Fruit fly (Drosophila melanogaster) whole organism, embryonic: ENCODE measurements around the gene Nazo.
A peak's percentile ranks its signal among the peaks of the same experiment; 100 is the strongest.

Source experiments
- Aef1 ChIP-seq: fragments of 200-800 bp; sonication (Bioruptor generic); IDR thresholded peaks from 3 replicates; pipeline ENCODE4 v1.3.6; 2022; ENCODE audit warnings: missing biosample characterization, missing genetic modification characterization
- Asciz ChIP-seq: fragments of 200-800 bp; sonication (Bioruptor generic); optimal IDR thresholded peaks from 2 replicates; lab custom pipeline; 2017; ENCODE audit warnings: missing biosample characterization, mild to moderate bottlenecking, missing genetic modification characterization, missing genetic modification reagents
- Bgb ChIP-seq: fragments of 200-800 bp; sonication (Bioruptor generic); IDR thresholded peaks from 2 replicates; pipeline ENCODE4 v1.3.6; 2022; ENCODE audit warnings: missing biosample characterization, missing genetic modification characterization; ENCODE audit not compliant: partially characterized antibody
- CG11504 ChIP-seq: fragments of 200-800 bp; sonication (Bioruptor generic); optimal IDR thresholded peaks from 3 replicates; lab custom pipeline; 2019; ENCODE audit warnings: missing biosample characterization, mild to moderate bottlenecking, missing genetic modification characterization, moderate library complexity
- CG11560 ChIP-seq: fragments of 200-800 bp; sonication (Bioruptor generic); IDR thresholded peaks from 3 replicates; pipeline ENCODE4 v1.3.6; 2022; ENCODE audit warnings: missing biosample characterization, missing genetic modification characterization
- CG13894 ChIP-seq: fragments of 200-800 bp; sonication (Bioruptor generic); optimal IDR thresholded peaks from 3 replicates; lab custom pipeline; 2018; ENCODE audit warnings: missing biosample characterization, mild to moderate bottlenecking, missing genetic modification characterization, moderate library complexity
- CG14014 ChIP-seq: fragments of 200-800 bp; sonication (Bioruptor generic); IDR thresholded peaks from 2 replicates; pipeline ENCODE4 v1.3.6; 2022; ENCODE audit warnings: missing biosample characterization, missing genetic modification characterization
- CG16779 ChIP-seq: fragments of 200-800 bp; sonication (Bioruptor generic); IDR thresholded peaks from 2 replicates; pipeline ENCODE4 v1.3.6; 2022; ENCODE audit warnings: missing biosample characterization, missing genetic modification characterization
- CG18011 ChIP-seq: fragments of 200-800 bp; sonication (Bioruptor generic); optimal IDR thresholded peaks from 2 replicates; lab custom pipeline; 2017; ENCODE audit warnings: missing biosample characterization, missing genetic modification characterization, mild to moderate bottlenecking, moderate library complexity, missing genotype
- CG2116 ChIP-seq: fragments of 200-800 bp; sonication (Bioruptor generic); optimal IDR thresholded peaks from 3 replicates; lab custom pipeline; 2018; ENCODE audit warnings: missing biosample characterization, mild to moderate bottlenecking, missing genetic modification characterization
- CG2120 ChIP-seq: fragments of 200-800 bp; sonication (Bioruptor generic); optimal IDR thresholded peaks from 3 replicates; lab custom pipeline; 2016; ENCODE audit warnings: missing biosample characterization, missing genetic modification characterization
- CG2889 ChIP-seq: fragments of 200-800 bp; sonication (Bioruptor generic); IDR thresholded peaks from 3 replicates; pipeline ENCODE4 v1.3.6; 2022; ENCODE audit warnings: missing biosample characterization, missing genetic modification characterization
- CG30020 ChIP-seq: fragments of 200-800 bp; optimal IDR thresholded peaks from 2 replicates; lab custom pipeline; 2019; ENCODE audit warnings: missing biosample characterization, mild to moderate bottlenecking, missing genetic modification characterization, moderate library complexity
- CG31224 ChIP-seq: fragments of 200-800 bp; sonication (Bioruptor generic); IDR thresholded peaks from 2 replicates; pipeline ENCODE4 v1.3.6; 2022; ENCODE audit warnings: missing biosample characterization, missing genetic modification characterization
- CG34224 ChIP-seq: fragments of 200-800 bp; sonication (Bioruptor generic); IDR thresholded peaks from 3 replicates; pipeline ENCODE4 v1.3.6; 2022; ENCODE audit warnings: missing biosample characterization, missing genetic modification characterization; ENCODE audit not compliant: partially characterized antibody
- CG34422 ChIP-seq: fragments of 200-800 bp; sonication (Bioruptor generic); IDR thresholded peaks from 3 replicates; pipeline ENCODE4 v1.3.6; 2022; ENCODE audit warnings: missing biosample characterization, missing genetic modification characterization
- CG4617 ChIP-seq: fragments of 200-800 bp; sonication (Bioruptor generic); optimal IDR thresholded peaks from 3 replicates; lab custom pipeline; 2016; ENCODE audit warnings: missing biosample characterization, missing genetic modification characterization, borderline replicate concordance
- CG7357 ChIP-seq: fragments of 200-800 bp; sonication (Bioruptor generic); IDR thresholded peaks from 3 replicates; pipeline ENCODE4 v1.3.6; 2022; ENCODE audit warnings: missing biosample characterization, missing genetic modification characterization
- CG7928 ChIP-seq: fragments of 200-800 bp; sonication (Bioruptor generic); optimal IDR thresholded peaks from 2 replicates; lab custom pipeline; 2017; ENCODE audit warnings: missing biosample characterization, mild to moderate bottlenecking, missing genetic modification characterization
- CG9797 ChIP-seq: fragments of 200-800 bp; sonication (Bioruptor generic); optimal IDR thresholded peaks from 3 replicates; lab custom pipeline; 2018; ENCODE audit warnings: missing biosample characterization, mild to moderate bottlenecking, missing genetic modification characterization
- CHES-1-like ChIP-seq: fragments of 200-800 bp; sonication (Bioruptor generic); optimal IDR thresholded peaks from 2 replicates; lab custom pipeline; 2016; ENCODE audit warnings: missing biosample characterization, missing genetic modification characterization
- Dad ChIP-seq: fragments of 200-800 bp; sonication (Bioruptor generic); optimal IDR thresholded peaks from 3 replicates; lab custom pipeline; 2016; ENCODE audit warnings: missing biosample characterization, missing genetic modification characterization
- Dll ChIP-seq: fragments of 200-800 bp; sonication (Bioruptor generic); IDR thresholded peaks from 4 replicates; pipeline ENCODE4 v1.3.6; 2022; ENCODE audit warnings: missing biosample characterization, missing genetic modification characterization; ENCODE audit not compliant: partially characterized antibody
- Dp ChIP-seq: fragments of 200-800 bp; sonication (Bioruptor generic); optimal IDR thresholded peaks from 2 replicates; lab custom pipeline; 2018; ENCODE audit warnings: missing biosample characterization, mild to moderate bottlenecking, missing genetic modification characterization, moderate library complexity
- Ets65A ChIP-seq: fragments of 200-800 bp; sonication (Bioruptor generic); peaks from one replicate; lab custom pipeline; 2016; ENCODE audit warnings: missing biosample characterization, missing genetic modification characterization
- H15 ChIP-seq: fragments of 200-800 bp; sonication (Bioruptor generic); IDR thresholded peaks from 3 replicates; pipeline ENCODE4 v1.3.6; 2022; ENCODE audit warnings: missing biosample characterization, missing genetic modification characterization
- HmgD ChIP-seq: fragments of 200-800 bp; sonication (Bioruptor generic); optimal IDR thresholded peaks from 3 replicates; lab custom pipeline; 2016; ENCODE audit warnings: missing biosample characterization, missing genetic modification characterization
- HmgZ ChIP-seq: fragments of 200-800 bp; sonication (Bioruptor generic); optimal IDR thresholded peaks from 2 replicates; lab custom pipeline; 2018; ENCODE audit warnings: missing biosample characterization, mild to moderate bottlenecking, missing genetic modification characterization
- Hr51 ChIP-seq, 2 experiments: fragments of 200-800 bp; sonication (Bioruptor generic); optimal IDR thresholded peaks; 2 replicates in 1 of 2; 3 replicates in 1 of 2; lab custom pipeline; 2016 to 2018; ENCODE audit warnings: missing biosample characterization in 2 of 2, missing genetic modification characterization in 2 of 2, mild to moderate bottlenecking in 1 of 2, moderate library complexity in 1 of 2
- Kr ChIP-seq: fragments of 200-800 bp; sonication (Bioruptor generic); optimal IDR thresholded peaks from 2 replicates; lab custom pipeline; 2017; ENCODE audit warnings: missing biosample characterization, mild to moderate bottlenecking, missing genetic modification characterization
- Med ChIP-seq: fragments of 200-800 bp; sonication (Bioruptor generic); peaks from one replicate; lab custom pipeline; 2016; ENCODE audit warnings: missing biosample characterization, missing genetic modification characterization, mild to moderate bottlenecking, inconsistent platforms, moderate library complexity
- Meics ChIP-seq: fragments of 200-800 bp; sonication (Bioruptor generic); optimal IDR thresholded peaks from 2 replicates; lab custom pipeline; 2017; ENCODE audit warnings: missing biosample characterization, mild to moderate bottlenecking, missing genetic modification characterization
- Opbp ChIP-seq: fragments of 200-800 bp; sonication (Bioruptor generic); IDR thresholded peaks from 3 replicates; pipeline ENCODE4 v1.3.6; 2022; ENCODE audit warnings: missing biosample characterization, missing genetic modification characterization; ENCODE audit not compliant: partially characterized antibody
- Scr ChIP-seq: fragments of 200-800 bp; sonication (Bioruptor generic); IDR thresholded peaks from 2 replicates; pipeline ENCODE4 v1.3.6; 2022; ENCODE audit warnings: missing biosample characterization, missing genetic modification characterization; ENCODE audit not compliant: partially characterized antibody
- cad ChIP-seq: fragments of >200 bp; optimal IDR thresholded peaks from 2 replicates; lab custom pipeline; 2017; ENCODE audit warnings: missing biosample characterization, missing genetic modification characterization
- corto ChIP-seq: fragments of 200-800 bp; sonication (Bioruptor generic); optimal IDR thresholded peaks from 2 replicates; lab custom pipeline; 2016; ENCODE audit warnings: missing biosample characterization, mild to moderate bottlenecking, missing genetic modification characterization, moderate library complexity
- crp ChIP-seq, 2 experiments: fragments of 200-800 bp; sonication (Bioruptor generic); optimal IDR thresholded peaks; 2 replicates in 1 of 2; 3 replicates in 1 of 2; lab custom pipeline; 2017; ENCODE audit warnings: missing biosample characterization in 2 of 2, missing genetic modification characterization in 2 of 2, mild to moderate bottlenecking in 1 of 2, moderate library complexity in 1 of 2
- da ChIP-seq: fragments of 200-800 bp; sonication (Bioruptor generic); optimal IDR thresholded peaks from 2 replicates; lab custom pipeline; 2016; ENCODE audit warnings: missing biosample characterization, missing genetic modification characterization
- gcm2 ChIP-seq: fragments of 200-800 bp; sonication (Bioruptor generic); optimal IDR thresholded peaks from 2 replicates; lab custom pipeline; 2016; ENCODE audit warnings: missing biosample characterization, missing genetic modification characterization
- grau ChIP-seq: fragments of 200-800 bp; optimal IDR thresholded peaks from 3 replicates; lab custom pipeline; 2019; ENCODE audit warnings: missing biosample characterization, mild to moderate bottlenecking, missing genetic modification characterization, moderate library complexity
- grn ChIP-seq: fragments of 200-800 bp; sonication (Bioruptor generic); optimal IDR thresholded peaks from 3 replicates; lab custom pipeline; 2017; ENCODE audit warnings: missing biosample characterization, missing genetic modification characterization
- lov ChIP-seq, 2 experiments: fragments of 200-800 bp in 1 of 2; fragments of >200 bp in 1 of 2; sonication (Bioruptor generic) in 1 of 2; IDR thresholded peaks in 1 of 2; optimal IDR thresholded peaks in 1 of 2; 2 replicates in 1 of 2; 3 replicates in 1 of 2; pipeline versions ENCODE4 v1.3.6 to Lab custom; 2017 to 2022; ENCODE audit warnings: missing biosample characterization in 1 of 2, missing genetic modification characterization in 1 of 2
- mld ChIP-seq: fragments of 200-800 bp; sonication (Bioruptor generic); IDR thresholded peaks from 3 replicates; pipeline ENCODE4 v1.3.6; 2022; ENCODE audit warnings: missing biosample characterization, missing genetic modification characterization; ENCODE audit not compliant: partially characterized antibody
- pb ChIP-seq: fragments of 200-800 bp; sonication (Bioruptor generic); optimal IDR thresholded peaks from 3 replicates; lab custom pipeline; 2016; ENCODE audit warnings: missing biosample characterization, missing genetic modification characterization
- phol ChIP-seq: fragments of 200-800 bp; sonication (Bioruptor generic); optimal IDR thresholded peaks from 3 replicates; lab custom pipeline; 2018; ENCODE audit warnings: missing biosample characterization, mild to moderate bottlenecking, missing genetic modification characterization, moderate library complexity
- trem ChIP-seq: fragments of 200-800 bp; optimal IDR thresholded peaks from 3 replicates; lab custom pipeline; 2019; ENCODE audit warnings: missing biosample characterization, mild to moderate bottlenecking, missing genetic modification characterization, moderate library complexity

Gene Nazo

dm6 chr3R:8264302-8265080 is 23.2 kb upstream of the Nazo start, which contains the start of the genes RPA1 and Mcm2 (continued):
- peak; percentile 79; the same call in 2 of the 3 replicates for TF ChIP-seq H15 (GFP tag; lab: Robert Waterston, UW)
- no peak for TF ChIP-seq Dad (GFP tag; lab: Kevin White, UChicago)
- peak; percentile 85 for TF ChIP-seq CG2120 (GFP tag; lab: Kevin White, UChicago)
- peak; percentile 53; the same call in 1 of the 3 replicates for TF ChIP-seq CG11560 (tag; lab: Robert Waterston, UW)
- TF ChIP-seq CG14014 (GFP tag; lab: Robert Waterston, UW), result peak; percentile 76
- peak; percentile 88 for TF ChIP-seq Med (GFP tag; lab: Kevin White, UChicago)
- peak; percentile 65 for TF ChIP-seq CG31224 (GFP tag; lab: Robert Waterston, UW)
- TF ChIP-seq Kr (GFP tag; lab: Kevin White, UChicago), result no peak
- peak; percentile 66; the same call in 2 of the 3 replicates for TF ChIP-seq CG7357 (GFP tag; lab: Robert Waterston, UW)
- TF ChIP-seq Meics (GFP tag; lab: Kevin White, UChicago), result peak; percentile 74
- TF ChIP-seq trem (tag; lab: Kevin White, UChicago), result peak; percentile 49
- 0 out of 2 replicates have a peak, but pooled peaks have one; percentile 24 for TF ChIP-seq CG16779 (GFP tag; lab: Robert Waterston, UW)
- TF ChIP-seq mld (GFP tag; lab: Robert Waterston, UW), result no peak
- TF ChIP-seq CG18011 (GFP tag; lab: Kevin White, UChicago), result peak; percentile 35
- TF ChIP-seq lov (optimal IDR thresholded peaks at IDR 0.05; lab: Kevin White, UChicago), result no peak
- no peak for TF ChIP-seq lov (GFP tag; IDR thresholded peaks at IDR 0.05; lab: Robert Waterston, UW)
- no peak for TF ChIP-seq pb
- no peak for TF ChIP-seq grn (GFP tag; lab: Kevin White, UChicago)
- TF ChIP-seq Bgb (GFP tag; lab: Robert Waterston, UW), result peak; percentile 36; the same call in 1 of the 2 replicates
- TF ChIP-seq CG2889 (GFP tag; lab: Robert Waterston, UW), result peak; percentile 73; the same call in 2 of the 3 replicates
- peak in 1 of 2 experiments; percentile 42 for TF ChIP-seq crp (GFP tag; optimal IDR thresholded peaks at IDR 0.05; lab: Kevin White, UChicago)
- TF ChIP-seq grau (tag; lab: Kevin White, UChicago), result peak; percentile 98
- TF ChIP-seq Ets65A (GFP tag; lab: Kevin White, UChicago), result peak; percentile 97
- TF ChIP-seq Scr, result peak; percentile 15; the same call in 1 of the 2 replicates
- TF ChIP-seq CG13894 (tag; lab: Kevin White, UChicago), result peak; percentile 44
- no peak for TF ChIP-seq corto
- peak; percentile 70 for TF ChIP-seq CG30020 (tag; lab: Kevin White, UChicago)
- no peak for TF ChIP-seq CG34224 (GFP tag; lab: Robert Waterston, UW)
- TF ChIP-seq Hr51 (GFP tag; optimal IDR thresholded peaks at IDR 0.05; lab: Kevin White, UChicago), result peak in 1 of 2 experiments; percentile 60
- TF ChIP-seq CG4617, result peak; percentile 41
- no peak for TF ChIP-seq Asciz (GFP tag; lab: Kevin White, UChicago)
- TF ChIP-seq cad (GFP tag; lab: Kevin White, UChicago), result no peak
- TF ChIP-seq, all 482 proteins: peak for 323

- TF ChIP-seq gcm2 (GFP tag; lab: Kevin White, UChicago), result no peak
- TF ChIP-seq Aef1 (GFP tag; lab: Robert Waterston, UW), result no peak
- TF ChIP-seq CG2116 (GFP tag; lab: Kevin White, UChicago), result peak; percentile 87
- peak; percentile 73 for TF ChIP-seq HmgZ (tag; lab: Kevin White, UChicago)
- TF ChIP-seq Hr51 (GFP tag; optimal IDR thresholded peaks at IDR 0.05; lab: Kevin White, UChicago), result no peak
- TF ChIP-seq CHES-1-like (GFP tag; lab: Kevin White, UChicago), result peak; percentile 36
- peak; percentile 74 for TF ChIP-seq Opbp (GFP tag; lab: Robert Waterston, UW)
- TF ChIP-seq Dll, result peak; percentile 70
- TF ChIP-seq CG11504 (tag; lab: Kevin White, UChicago), result no peak
- TF ChIP-seq Dp (GFP tag; lab: Kevin White, UChicago), result peak; percentile 100
- TF ChIP-seq phol (tag; lab: Kevin White, UChicago), result peak; percentile 66
- TF ChIP-seq CG34422, result peak; percentile 20; the same call in 1 of the 3 replicates
- TF ChIP-seq crp (GFP tag; optimal IDR thresholded peaks at IDR 0.05; lab: Kevin White, UChicago), result peak in 1 of 2 experiments; percentile 77
- no peak; the same call in 2 of the 3 replicates for TF ChIP-seq CG11560 (tag; lab: Robert Waterston, UW)
- TF ChIP-seq CG7928 (GFP tag; lab: Kevin White, UChicago), result peak; percentile 13
- peak; percentile 97 for TF ChIP-seq CG9797 (GFP tag; lab: Kevin White, UChicago)
- peak; percentile 10 for TF ChIP-seq da
- TF ChIP-seq HmgD (GFP tag; lab: Kevin White, UChicago), result peak; percentile 73
Measured at dm6 chr3R:8269740-8270139, 17.9 kb upstream of the Nazo start, which contains the start of gene CG9630. Gene CG9630 (minus strand): TSS chr3R:8269896.
